Fruit fly (Drosophila melanogaster) whole organism, prepupa: ENCODE data around the gene CG43391.

Experiments
- Blimp-1 ChIP-seq: fragments of 200-800 bp; sonication (Bioruptor generic); optimal IDR thresholded peaks from 3 replicates; lab custom pipeline; 2017; ENCODE audit warnings: missing biosample characterization, missing genetic modification characterization, mild to moderate bottlenecking, moderate library complexity, missing genetic modification reagents
- CG10631 ChIP-seq: fragments of 200-800 bp; sonication (Bioruptor generic); optimal IDR thresholded peaks from 2 replicates; lab custom pipeline; 2016; ENCODE audit warnings: missing biosample characterization, missing genetic modification characterization
- CG10669 ChIP-seq: fragments of 200-800 bp; sonication (Bioruptor generic); optimal IDR thresholded peaks from 3 replicates; lab custom pipeline; 2018; ENCODE audit warnings: missing biosample characterization, mild to moderate bottlenecking, missing genetic modification characterization, moderate library complexity
- CG11294 ChIP-seq: fragments of 200-800 bp; sonication (Bioruptor generic); IDR thresholded peaks from 2 replicates; pipeline ENCODE4 v1.3.6; 2022; ENCODE audit warnings: missing biosample characterization, missing genetic modification characterization
- CG11762 ChIP-seq: fragments of 200-800 bp; sonication (Bioruptor generic); optimal IDR thresholded peaks from 3 replicates; lab custom pipeline; 2016; ENCODE audit warnings: missing biosample characterization, missing genetic modification characterization; ENCODE audit not compliant: insufficient read depth
- CG11902 ChIP-seq: fragments of 200-800 bp; sonication (Bioruptor generic); optimal IDR thresholded peaks from 3 replicates; lab custom pipeline; 2016; ENCODE audit warnings: missing biosample characterization, missing genetic modification characterization
- CG15336 ChIP-seq: fragments of 200-800 bp; sonication (Bioruptor generic); IDR thresholded peaks from 2 replicates; pipeline ENCODE4 v1.3.6; 2022; ENCODE audit warnings: missing biosample characterization, missing genetic modification characterization
- CG1621 ChIP-seq: fragments of 200-800 bp; sonication (Bioruptor generic); optimal IDR thresholded peaks from 3 replicates; lab custom pipeline; 2018; ENCODE audit warnings: missing biosample characterization, mild to moderate bottlenecking, missing genetic modification characterization
- CG16779 ChIP-seq: fragments of 200-800 bp; sonication (Bioruptor generic); optimal IDR thresholded peaks from 3 replicates; lab custom pipeline; 2017; ENCODE audit warnings: missing biosample characterization, mild to moderate bottlenecking, missing genetic modification characterization
- CG3032 ChIP-seq: fragments of 200-800 bp; optimal IDR thresholded peaks from 2 replicates; lab custom pipeline; 2019; ENCODE audit warnings: missing biosample characterization, mild to moderate bottlenecking, missing genetic modification characterization, moderate library complexity
- CG31627 ChIP-seq: fragments of 200-800 bp; sonication (Bioruptor generic); optimal IDR thresholded peaks from 3 replicates; lab custom pipeline; 2016; ENCODE audit warnings: missing biosample characterization, missing genetic modification characterization
- CG32006 ChIP-seq: fragments of 200-800 bp; sonication (Bioruptor generic); optimal IDR thresholded peaks from 3 replicates; lab custom pipeline; 2017; ENCODE audit warnings: missing biosample characterization, mild to moderate bottlenecking, missing genetic modification characterization
- CG3919 ChIP-seq: fragments of 200-800 bp; sonication (Bioruptor generic); optimal IDR thresholded peaks from 3 replicates; lab custom pipeline; 2016; ENCODE audit warnings: missing biosample characterization, missing genetic modification characterization
- CG4318 ChIP-seq: fragments of 200-800 bp; sonication (Bioruptor generic); optimal IDR thresholded peaks from 3 replicates; lab custom pipeline; 2017; ENCODE audit warnings: missing biosample characterization, mild to moderate bottlenecking, missing genetic modification characterization
- CG6163 ChIP-seq: fragments of 200-800 bp; sonication (Bioruptor generic); IDR thresholded peaks from 3 replicates; pipeline ENCODE4 v1.3.6; 2022; ENCODE audit warnings: missing biosample characterization, missing genetic modification characterization
- CG6276 ChIP-seq: fragments of 200-800 bp; sonication (Bioruptor generic); optimal IDR thresholded peaks from 2 replicates; lab custom pipeline; 2017; ENCODE audit warnings: missing biosample characterization, mild to moderate bottlenecking, missing genetic modification characterization
- CG6792 ChIP-seq: fragments of 200-800 bp; sonication (Bioruptor generic); optimal IDR thresholded peaks from 3 replicates; lab custom pipeline; 2016; ENCODE audit warnings: missing biosample characterization, missing genetic modification characterization
- CG6854 ChIP-seq: fragments of 200-800 bp; sonication (Bioruptor generic); optimal IDR thresholded peaks from 2 replicates; lab custom pipeline; 2017; ENCODE audit warnings: missing biosample characterization, mild to moderate bottlenecking, missing genetic modification characterization
- CG7368 ChIP-seq: fragments of 200-800 bp; sonication (Bioruptor generic); optimal IDR thresholded peaks from 3 replicates; lab custom pipeline; 2016; ENCODE audit warnings: missing biosample characterization, missing genetic modification characterization
- CG8119 ChIP-seq: fragments of 200-800 bp; sonication (Bioruptor generic); IDR thresholded peaks from 3 replicates; pipeline ENCODE4 v1.3.6; 2022; ENCODE audit warnings: missing biosample characterization, missing genetic modification characterization
- CG8319 ChIP-seq: fragments of 200-800 bp; sonication (Bioruptor generic); optimal IDR thresholded peaks from 3 replicates; lab custom pipeline; 2016; ENCODE audit warnings: missing biosample characterization, missing genetic modification characterization
- CG9139 ChIP-seq: fragments of 200-800 bp; sonication (Bioruptor generic); optimal IDR thresholded peaks from 3 replicates; lab custom pipeline; 2017; ENCODE audit warnings: missing biosample characterization, mild to moderate bottlenecking, missing genetic modification characterization
- Eip75B ChIP-seq: fragments of 200-800 bp; sonication (Bioruptor generic); optimal IDR thresholded peaks from 3 replicates; lab custom pipeline; 2016; ENCODE audit warnings: missing biosample characterization, missing genetic modification characterization
- Eip78C ChIP-seq: fragments of 200-800 bp; sonication (Bioruptor generic); peaks from one replicate; lab custom pipeline; 2016; ENCODE audit warnings: missing biosample characterization, missing genetic modification characterization
- Eip93F ChIP-seq: fragments of 200-800 bp; sonication (Bioruptor generic); optimal IDR thresholded peaks from 2 replicates; lab custom pipeline; 2016; ENCODE audit warnings: missing biosample characterization, mild to moderate bottlenecking, missing genetic modification characterization
- Ets96B ChIP-seq: fragments of 200-800 bp; optimal IDR thresholded peaks from 2 replicates; lab custom pipeline; 2019; ENCODE audit warnings: missing biosample characterization, mild to moderate bottlenecking, missing genetic modification characterization, moderate library complexity
- Gug ChIP-seq: fragments of 200-800 bp; sonication (Bioruptor generic); IDR thresholded peaks from 2 replicates; pipeline ENCODE4 v1.3.6; 2022; ENCODE audit warnings: missing biosample characterization, missing genetic modification characterization
- Hr38 ChIP-seq: sonication (Bioruptor generic); optimal IDR thresholded peaks from 2 replicates; lab custom pipeline; 2016; ENCODE audit warnings: missing biosample characterization, missing genetic modification characterization
- Hr39 ChIP-seq: fragments of 200-800 bp; sonication (Bioruptor generic); optimal IDR thresholded peaks from 2 replicates; lab custom pipeline; 2016; ENCODE audit warnings: missing biosample characterization, missing genetic modification characterization
- Hr4 ChIP-seq: fragments of 200-800 bp; sonication (Bioruptor generic); optimal IDR thresholded peaks from 3 replicates; lab custom pipeline; 2016; ENCODE audit warnings: missing biosample characterization, missing genetic modification characterization
- Lpt ChIP-seq: fragments of 200-800 bp; sonication (Bioruptor generic); optimal IDR thresholded peaks from 3 replicates; lab custom pipeline; 2016; ENCODE audit warnings: missing biosample characterization, missing genetic modification characterization
- Met ChIP-seq: fragments of 200-800 bp; sonication (Bioruptor generic); optimal IDR thresholded peaks from 3 replicates; lab custom pipeline; 2016; ENCODE audit warnings: missing biosample characterization, missing genetic modification characterization
- OdsH ChIP-seq: fragments of 200-800 bp; sonication (Bioruptor generic); optimal IDR thresholded peaks from 3 replicates; lab custom pipeline; 2016; ENCODE audit warnings: missing biosample characterization, missing genetic modification characterization
- Sox15 ChIP-seq: fragments of 200-800 bp; sonication (Bioruptor generic); optimal IDR thresholded peaks from 3 replicates; lab custom pipeline; 2016; ENCODE audit warnings: missing biosample characterization, missing genetic modification characterization
- achi ChIP-seq: fragments of 200-800 bp; sonication (Bioruptor generic); optimal IDR thresholded peaks from 3 replicates; lab custom pipeline; 2016; ENCODE audit warnings: missing biosample characterization, missing genetic modification characterization
- acj6 ChIP-seq: fragments of 200-800 bp; sonication (Bioruptor generic); optimal IDR thresholded peaks from 3 replicates; lab custom pipeline; 2016; ENCODE audit warnings: missing biosample characterization, missing genetic modification characterization
- cyc ChIP-seq: fragments of 200-800 bp; sonication (Bioruptor generic); optimal IDR thresholded peaks from 3 replicates; lab custom pipeline; 2016; ENCODE audit warnings: missing biosample characterization, missing genetic modification characterization
- dac ChIP-seq: fragments of 200-800 bp; sonication (Bioruptor generic); optimal IDR thresholded peaks from 2 replicates; lab custom pipeline; 2017; ENCODE audit warnings: missing biosample characterization, mild to moderate bottlenecking, missing genetic modification characterization
- dsx ChIP-seq: fragments of 200-800 bp; optimal IDR thresholded peaks from 3 replicates; lab custom pipeline; 2019; ENCODE audit warnings: missing biosample characterization, mild to moderate bottlenecking, missing genetic modification characterization, moderate library complexity; ENCODE audit not compliant: poor library complexity, severe bottlenecking
- fd85E ChIP-seq: fragments of 200-800 bp; sonication (Bioruptor generic); optimal IDR thresholded peaks from 3 replicates; lab custom pipeline; 2016; ENCODE audit warnings: missing biosample characterization, missing genetic modification characterization
- fkh ChIP-seq: fragments of 200-800 bp; sonication (Bioruptor generic); optimal IDR thresholded peaks from 3 replicates; lab custom pipeline; 2017; ENCODE audit warnings: missing biosample characterization, mild to moderate bottlenecking, missing genetic modification characterization, moderate library complexity
- pdm3 ChIP-seq: fragments of 200-800 bp; sonication (Bioruptor generic); optimal IDR thresholded peaks from 3 replicates; lab custom pipeline; 2016; ENCODE audit warnings: missing biosample characterization, missing genetic modification characterization
- salr ChIP-seq, 2 experiments: fragments of 200-800 bp; sonication (Bioruptor generic); optimal IDR thresholded peaks; 3 replicates each; lab custom pipeline; 2016 to 2018; ENCODE audit warnings: missing biosample characterization in 2 of 2, missing genetic modification characterization in 2 of 2, mild to moderate bottlenecking in 1 of 2
- spab ChIP-seq: fragments of 200-800 bp; sonication (Bioruptor generic); optimal IDR thresholded peaks from 2 replicates; lab custom pipeline; 2017; ENCODE audit warnings: missing biosample characterization, mild to moderate bottlenecking, missing genetic modification characterization, missing genetic modification reagents
- topi ChIP-seq: fragments of 200-800 bp; sonication (Bioruptor generic); optimal IDR thresholded peaks from 3 replicates; lab custom pipeline; 2016; ENCODE audit warnings: missing biosample characterization, missing genetic modification characterization

CG43391 gene

DNA sequence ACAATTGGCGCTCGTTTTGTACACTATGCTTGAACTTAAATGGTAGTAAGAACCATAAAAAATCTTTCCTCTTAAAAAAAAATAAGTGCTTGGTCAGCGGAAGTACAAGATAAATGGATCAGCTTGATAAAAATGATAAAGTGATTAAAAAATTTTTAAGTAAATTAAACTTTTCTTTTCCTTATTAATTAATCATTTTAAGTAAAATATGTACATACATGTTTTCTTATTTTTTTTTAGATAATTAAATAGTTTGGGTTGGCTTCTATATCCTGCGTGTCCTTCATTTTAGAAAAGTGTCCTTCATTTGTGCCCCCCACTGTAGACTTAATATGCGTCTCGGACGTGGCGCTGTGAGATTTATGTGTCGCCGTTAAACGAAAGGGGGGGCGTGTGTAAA lies 24.2 kb downstream of the CG43391 start:
- TF ChIP-seq spab (no peak), CG3032 (tag; lab: Kevin White, UChicago) (no peak), topi (GFP tag; lab: Kevin White, UChicago) (no peak), Eip78C (GFP tag; lab: Kevin White, UChicago) (peak; percentile 60), OdsH (peak; percentile 24), CG32006 (GFP tag; lab: Kevin White, UChicago) (peak; percentile 62), CG8119 (GFP tag; lab: Robert Waterston, UW) (peak; percentile 32; the same call in 2 of the 3 replicates), pdm3 (GFP tag; lab: Kevin White, UChicago) (peak; percentile 29), CG15336 (GFP tag; lab: Robert Waterston, UW) (peak; percentile 55), CG4318 (GFP tag; lab: Kevin White, UChicago) (peak; percentile 47), acj6 (GFP tag; lab: Kevin White, UChicago) (peak; percentile 32), Hr4 (GFP tag; lab: Kevin White, UChicago) (peak; percentile 31), cyc (GFP tag; lab: Kevin White, UChicago) (no peak), Eip93F (GFP tag; lab: Kevin White, UChicago) (no peak), Sox15 (no peak), CG9139 (GFP tag; lab: Kevin White, UChicago) (no peak), dac (GFP tag; lab: Kevin White, UChicago) (no peak)
- TF ChIP-seq, all 60 proteins: peak for 9

DNA sequence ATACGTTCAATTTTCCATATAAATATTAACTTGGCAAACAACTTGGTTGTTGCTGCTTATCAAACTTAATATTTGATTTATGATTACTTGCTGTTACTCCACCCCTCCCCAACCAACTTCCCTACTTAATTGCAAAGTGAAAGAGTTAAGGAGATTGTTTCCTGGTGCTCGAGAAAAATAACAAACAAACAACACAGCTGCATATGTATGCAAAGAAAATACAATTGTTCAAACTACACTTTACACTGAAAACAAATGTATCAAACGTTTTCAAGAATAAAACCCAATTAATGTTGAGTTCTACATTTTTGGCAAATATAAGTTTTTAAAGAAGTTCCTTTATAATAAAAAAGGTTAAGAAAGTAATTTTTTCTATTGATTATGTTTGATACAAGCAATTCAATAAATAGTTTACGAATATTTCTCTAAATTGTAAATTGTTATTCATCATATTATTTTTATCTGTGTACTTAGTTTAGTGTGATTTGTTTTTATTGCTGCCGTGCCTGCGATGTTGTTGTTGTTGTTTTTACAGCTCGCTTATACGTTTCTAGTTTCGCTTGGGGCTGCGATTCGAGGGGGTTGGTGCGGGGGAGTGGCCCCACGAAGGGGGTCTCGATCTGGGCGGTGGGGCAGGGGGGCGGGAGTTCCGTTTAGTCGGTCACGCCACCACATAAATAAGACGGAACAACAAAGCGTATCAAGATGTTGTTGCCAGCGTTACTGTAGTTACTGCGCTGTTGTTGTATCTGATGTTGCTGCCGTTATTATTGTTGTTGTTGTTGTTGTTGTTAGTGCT lies 25.0 kb downstream of the CG43391 start:
- peak; percentile 68 for TF ChIP-seq Lpt (GFP tag; lab: Kevin White, UChicago)
- TF ChIP-seq CG16779, result no peak
- no peak for TF ChIP-seq CG6792
- TF ChIP-seq achi (GFP tag; lab: Kevin White, UChicago), result peak; percentile 41
- peak; percentile 33 for TF ChIP-seq CG11762 (GFP tag; lab: Kevin White, UChicago)
- TF ChIP-seq fkh (GFP tag; lab: Kevin White, UChicago), result peak; percentile 80
- TF ChIP-seq Eip75B (GFP tag; lab: Kevin White, UChicago), result peak; percentile 28
- peak; percentile 17 for TF ChIP-seq CG7368 (GFP tag; lab: Kevin White, UChicago)
- TF ChIP-seq CG8119 (GFP tag; lab: Robert Waterston, UW), result peak; percentile 92
- TF ChIP-seq Ets96B (tag; lab: Kevin White, UChicago), result peak; percentile 64
- peak; percentile 23 for TF ChIP-seq acj6 (GFP tag; lab: Kevin White, UChicago)
- TF ChIP-seq CG1621, result peak; percentile 37
- TF ChIP-seq Met (GFP tag; lab: Kevin White, UChicago), result no peak
- TF ChIP-seq Eip78C (GFP tag; lab: Kevin White, UChicago), result peak; percentile 88
- TF ChIP-seq CG6854 (GFP tag; lab: Kevin White, UChicago), result no peak
- peak; percentile 80 for TF ChIP-seq Hr4 (GFP tag; lab: Kevin White, UChicago)
- peak; percentile 60 for TF ChIP-seq dsx (GFP tag; lab: Kevin White, UChicago)
- peak; percentile 91 for TF ChIP-seq CG15336 (GFP tag; lab: Robert Waterston, UW)
- peak; percentile 67 for TF ChIP-seq CG4318 (GFP tag; lab: Kevin White, UChicago)
- TF ChIP-seq fd85E (GFP tag; lab: Kevin White, UChicago), result no peak
- no peak for TF ChIP-seq Sox15
- TF ChIP-seq CG31627, result no peak
- no peak for TF ChIP-seq Hr39
- no peak; the same call in 1 of the 2 replicates for TF ChIP-seq CG11294 (GFP tag; lab: Robert Waterston, UW)
- TF ChIP-seq CG3032 (tag; lab: Kevin White, UChicago), result peak; percentile 49
- TF ChIP-seq Gug (GFP tag; lab: Robert Waterston, UW), result no peak; the same call in none of the 2 replicates
- TF ChIP-seq pdm3 (GFP tag; lab: Kevin White, UChicago), result peak; percentile 48
- TF ChIP-seq CG10631 (GFP tag; lab: Kevin White, UChicago), result peak; percentile 37
- peak; percentile 41 to 85 for TF ChIP-seq salr (GFP tag; optimal IDR thresholded peaks at IDR 0.05; lab: Kevin White, UChicago)
- TF ChIP-seq dac (GFP tag; lab: Kevin White, UChicago), result no peak
- TF ChIP-seq CG9139 (GFP tag; lab: Kevin White, UChicago), result peak; percentile 40
- peak; percentile 53 for TF ChIP-seq CG10669 (GFP tag; lab: Kevin White, UChicago)
- no peak for TF ChIP-seq Hr38
- TF ChIP-seq CG11902 (GFP tag; lab: Kevin White, UChicago), result no peak
- TF ChIP-seq Blimp-1 (GFP tag; lab: Kevin White, UChicago), result no peak
- TF ChIP-seq CG3919, result peak; percentile 37
- no peak for TF ChIP-seq CG8319 (GFP tag; lab: Kevin White, UChicago)
- no peak for TF ChIP-seq Eip93F (GFP tag; lab: Kevin White, UChicago)
- 0 out of 3 replicates have a peak, but pooled peaks have one; percentile 11 for TF ChIP-seq CG6163
- TF ChIP-seq CG32006 (GFP tag; lab: Kevin White, UChicago), result peak; percentile 81
- TF ChIP-seq CG6276 (GFP tag; lab: Kevin White, UChicago), result peak; percentile 63
- no peak for TF ChIP-seq topi (GFP tag; lab: Kevin White, UChicago)
- TF ChIP-seq cyc (GFP tag; lab: Kevin White, UChicago), result no peak
